Comparison of ENCODE assay signal across 1 fruit fly cellular context in the genomic region with DNA sequence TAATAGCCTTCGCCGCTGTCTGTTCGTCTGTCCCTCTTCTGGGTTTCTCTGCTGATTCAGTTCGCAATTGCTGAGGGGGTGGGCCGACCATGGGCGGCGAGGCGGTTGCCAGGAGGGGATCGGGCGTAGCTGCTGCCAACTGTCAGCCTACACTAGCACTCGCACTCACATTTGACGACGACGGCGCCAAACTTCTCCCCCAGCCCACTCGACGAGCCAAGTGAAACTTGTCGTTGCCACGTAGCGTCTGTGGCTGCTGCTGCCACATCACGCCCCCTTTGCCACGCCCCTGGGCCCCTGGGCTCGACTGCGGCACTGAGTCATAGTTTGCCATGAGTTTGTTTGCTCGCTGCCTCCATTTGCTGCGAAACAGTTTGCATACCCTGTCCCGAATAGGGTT.
TF ChIP-seq lines count a peak whose summit lies in the region.

No protein-coding gene starts in this region.

TF ChIP-seq in whole organism, embryonic, 481 proteins besides CTCF, POLR2A, EP300 and RAD21 (continued from another document and continues in another):
- TF ChIP-seq slou (GFP tag; optimal IDR thresholded peaks at IDR 0.05; lab: Kevin White, UChicago) (no peak), hth (optimal IDR thresholded peaks at IDR 0.05; lab: Kevin White, UChicago) (no peak), E2f2 (GFP tag; IDR thresholded peaks at IDR 0.05; lab: Robert Waterston, UW) (peak; percentile 42; the same call in 1 of the 2 replicates), CG10431 (GFP tag; optimal IDR thresholded peaks at IDR 0.05; lab: Kevin White, UChicago) (no peak), MTF-1 (GFP tag; optimal IDR thresholded peaks at IDR 0.05; lab: Kevin White, UChicago; ENCODE audit: borderline replicate concordance) (no peak), grn (GFP tag; optimal IDR thresholded peaks at IDR 0.05; lab: Kevin White, UChicago) (no peak), CG12769 (tag; optimal IDR thresholded peaks at IDR 0.05; lab: Kevin White, UChicago) (peak; percentile 90), CG3407 (GFP tag; optimal IDR thresholded peaks at IDR 0.05; lab: Kevin White, UChicago) (no peak), Dad (GFP tag; optimal IDR thresholded peaks at IDR 0.05; lab: Kevin White, UChicago) (no peak), HLHmδ (GFP tag; optimal IDR thresholded peaks at IDR 0.05; lab: Kevin White, UChicago) (no peak), dysf (GFP tag; IDR thresholded peaks at IDR 0.05; lab: Robert Waterston, UW) (peak; percentile 81), cwo (GFP tag; optimal IDR thresholded peaks at IDR 0.05; lab: Kevin White, UChicago) (peak; percentile 19), disco-r (GFP tag; optimal IDR thresholded peaks at IDR 0.05; lab: Kevin White, UChicago) (no peak), CG12155 (GFP tag; optimal IDR thresholded peaks at IDR 0.05; lab: Kevin White, UChicago) (peak; percentile 40), luna (GFP tag; optimal IDR thresholded peaks at IDR 0.05; lab: Kevin White, UChicago) (no peak), CG6654 (GFP tag; optimal IDR thresholded peaks at IDR 0.05; lab: Kevin White, UChicago) (no peak), klu (GFP tag; IDR thresholded peaks at IDR 0.05; lab: Robert Waterston, UW) (peak; percentile 40; the same call in 1 of the 2 replicates), lov (optimal IDR thresholded peaks at IDR 0.05; lab: Kevin White, UChicago) (no peak), lov (GFP tag; IDR thresholded peaks at IDR 0.05; lab: Robert Waterston, UW) (0 out of 3 replicates have a peak, but pooled peaks have one; percentile 26), CG6689 (GFP tag; IDR thresholded peaks at IDR 0.05; lab: Robert Waterston, UW) (peak; percentile 61; the same call in 1 of the 2 replicates), Dek (tag; optimal IDR thresholded peaks at IDR 0.05; lab: Kevin White, UChicago) (peak; percentile 26), E2f1 (GFP tag; IDR thresholded peaks at IDR 0.05; lab: Robert Waterston, UW) (peak; percentile 59), Usf (GFP tag; optimal IDR thresholded peaks at IDR 0.05; lab: Kevin White, UChicago) (no peak), vvl (GFP tag; IDR thresholded peaks at IDR 0.05; lab: Robert Waterston, UW) (peak; percentile 51; the same call in 1 of the 2 replicates), gcm2 (GFP tag; optimal IDR thresholded peaks at IDR 0.05; lab: Kevin White, UChicago) (no peak), cg (GFP tag; optimal IDR thresholded peaks at IDR 0.05; lab: Kevin White, UChicago) (no peak), CG7987 (GFP tag; optimal IDR thresholded peaks at IDR 0.05; lab: Kevin White, UChicago) (no peak), CG12659 (GFP tag; optimal IDR thresholded peaks at IDR 0.05; lab: Kevin White, UChicago) (peak; percentile 39), Sry-β (GFP tag; optimal IDR thresholded peaks at IDR 0.05; lab: Kevin White, UChicago) (no peak), CG14441 (GFP tag; IDR thresholded peaks at IDR 0.05; lab: Robert Waterston, UW) (peak; percentile 71), Hr3 (GFP tag; optimal IDR thresholded peaks at IDR 0.05; lab: Kevin White, UChicago) (peak; percentile 1), sd (tag; optimal IDR thresholded peaks at IDR 0.05; lab: Kevin White, UChicago) (no peak), lmd (GFP tag; IDR thresholded peaks at IDR 0.05; lab: Robert Waterston, UW) (peak; percentile 76), zfh1 (GFP tag; IDR thresholded peaks at IDR 0.05; lab: Robert Waterston, UW) (peak; percentile 51; the same call in 1 of the 3 replicates), Lim3 (GFP tag; IDR thresholded peaks at IDR 0.05; lab: Robert Waterston, UW) (no peak), nmo (GFP tag; optimal IDR thresholded peaks at IDR 0.05; lab: Kevin White, UChicago) (peak; percentile 19), Taf1 (GFP tag; IDR thresholded peaks at IDR 0.05; lab: Robert Waterston, UW) (peak; percentile 80), CG1603 (tag; optimal IDR thresholded peaks at IDR 0.05; lab: Kevin White, UChicago) (peak; percentile 54), lola (GFP tag; optimal IDR thresholded peaks at IDR 0.05; lab: Kevin White, UChicago) (no peak), knrl (GFP tag; IDR thresholded peaks at IDR 0.05; lab: Robert Waterston, UW; ENCODE audit: partially characterized antibody) (no peak), HLH54F (GFP tag; optimal IDR thresholded peaks at IDR 0.05; lab: Kevin White, UChicago) (peak; percentile 45), Hand (GFP tag; optimal IDR thresholded peaks at IDR 0.05; lab: Kevin White, UChicago) (peak; percentile 48), emc (GFP tag; optimal IDR thresholded peaks at IDR 0.05; lab: Kevin White, UChicago) (no peak), Neu2 (GFP tag; optimal IDR thresholded peaks at IDR 0.05; lab: Kevin White, UChicago; ENCODE audit: borderline replicate concordance) (no peak), kah (GFP tag; optimal IDR thresholded peaks at IDR 0.05; lab: Kevin White, UChicago) (no peak), CG10462 (GFP tag; optimal IDR thresholded peaks at IDR 0.05; lab: Kevin White, UChicago) (no peak), CG2678 (tag; optimal IDR thresholded peaks at IDR 0.05; lab: Kevin White, UChicago) (peak; percentile 47), CG11398 (GFP tag; optimal IDR thresholded peaks at IDR 0.05; lab: Kevin White, UChicago) (peak; percentile 23), wdn (GFP tag; IDR thresholded peaks at IDR 0.05; lab: Robert Waterston, UW) (peak; percentile 83), zen2 (GFP tag; IDR thresholded peaks at IDR 0.05; lab: Robert Waterston, UW; ENCODE audit: partially characterized antibody) (no peak), tin (GFP tag; optimal IDR thresholded peaks at IDR 0.05; lab: Kevin White, UChicago) (peak; percentile 21), Six4 (GFP tag; optimal IDR thresholded peaks at IDR 0.05; lab: Kevin White, UChicago) (no peak), Ssrp (tag; optimal IDR thresholded peaks at IDR 0.05; lab: Kevin White, UChicago) (no peak), Aef1 (GFP tag; IDR thresholded peaks at IDR 0.05; lab: Robert Waterston, UW) (0 out of 3 replicates have a peak, but pooled peaks have one; percentile 28), NC2α (GFP tag; optimal IDR thresholded peaks at IDR 0.05; lab: Kevin White, UChicago) (no peak), CrebB (tag; optimal IDR thresholded peaks at IDR 0.05; lab: Kevin White, UChicago) (no peak), CG11456 (GFP tag; IDR thresholded peaks at IDR 0.05; lab: Robert Waterston, UW) (peak; percentile 76; the same call in 2 of the 3 replicates), unc-4 (GFP tag; IDR thresholded peaks at IDR 0.05; lab: Robert Waterston, UW; ENCODE audit: partially characterized antibody) (no peak), Atf3 (GFP tag; optimal IDR thresholded peaks at IDR 0.05; lab: Kevin White, UChicago) (peak; percentile 8), Adf1 (GFP tag; IDR thresholded peaks at IDR 0.05; lab: Robert Waterston, UW) (peak; percentile 73), CG17802 (tag; optimal IDR thresholded peaks at IDR 0.05; lab: Kevin White, UChicago) (no peak), Ptx1 (GFP tag; IDR thresholded peaks at IDR 0.05; lab: Robert Waterston, UW) (peak; percentile 73), Ravus (GFP tag; IDR thresholded peaks at IDR 0.05; lab: Robert Waterston, UW) (no peak), CG15514 (GFP tag; optimal IDR thresholded peaks at IDR 0.05; lab: Kevin White, UChicago) (peak; percentile 57), CG12391 (tag; optimal IDR thresholded peaks at IDR 0.05; lab: Kevin White, UChicago) (peak; percentile 23), Bdp1 (GFP tag; optimal IDR thresholded peaks at IDR 0.05; lab: Kevin White, UChicago) (no peak), CG3847 (GFP tag; IDR thresholded peaks at IDR 0.05; lab: Robert Waterston, UW) (peak; percentile 62), ems (GFP tag; optimal IDR thresholded peaks at IDR 0.05; lab: Kevin White, UChicago) (peak; percentile 12), CG17612 (GFP tag; IDR thresholded peaks at IDR 0.05; lab: Robert Waterston, UW) (peak; percentile 38; the same call in 1 of the 2 replicates), shn (GFP tag; optimal IDR thresholded peaks at IDR 0.05; lab: Kevin White, UChicago) (peak; percentile 54), Opbp (GFP tag; IDR thresholded peaks at IDR 0.05; lab: Robert Waterston, UW; ENCODE audit: partially characterized antibody) (no peak), Fer3 (tag; optimal IDR thresholded peaks at IDR 0.05; lab: Kevin White, UChicago) (peak; percentile 37), CG7556 (GFP tag; optimal IDR thresholded peaks at IDR 0.05; lab: Kevin White, UChicago) (peak; percentile 50), slbo (GFP tag; IDR thresholded peaks at IDR 0.05; lab: Robert Waterston, UW) (peak; percentile 91), eyg (GFP tag; optimal IDR thresholded peaks at IDR 0.05; lab: Kevin White, UChicago) (no peak), CG12071 (GFP tag; optimal IDR thresholded peaks at IDR 0.05; lab: Kevin White, UChicago) (peak; percentile 49), CG13424 (tag; optimal IDR thresholded peaks at IDR 0.05; lab: Kevin White, UChicago) (peak; percentile 50), hb (GFP tag; IDR thresholded peaks at IDR 0.05; lab: Robert Waterston, UW; ENCODE audit: partially characterized antibody) (no peak), CG4282 (GFP tag; optimal IDR thresholded peaks at IDR 0.05; lab: Kevin White, UChicago) (no peak), Pdp1 (GFP tag; optimal IDR thresholded peaks at IDR 0.05; lab: Kevin White, UChicago) (peak in 1 of 2 experiments; percentile 24), CG9817 (tag; optimal IDR thresholded peaks at IDR 0.05; lab: Kevin White, UChicago) (peak; percentile 64), CG33213 (GFP tag; optimal IDR thresholded peaks at IDR 0.05; lab: Kevin White, UChicago) (no peak), Nf-YC (tag; optimal IDR thresholded peaks at IDR 0.05; lab: Kevin White, UChicago) (peak; percentile 27), btn (GFP tag; optimal IDR thresholded peaks at IDR 0.05; lab: Kevin White, UChicago) (no peak), wor (GFP tag; IDR thresholded peaks at IDR 0.05; lab: Robert Waterston, UW) (peak; percentile 29; the same call in 1 of the 2 replicates), Sox100B (GFP tag; optimal IDR thresholded peaks at IDR 0.05; lab: Kevin White, UChicago) (no peak), Atf6 (GFP tag; IDR thresholded peaks at IDR 0.05; lab: Robert Waterston, UW) (peak; percentile 81), nom (GFP tag; optimal IDR thresholded peaks at IDR 0.05; lab: Kevin White, UChicago) (peak; percentile 66), hkb (optimal IDR thresholded peaks at IDR 0.05; lab: Kevin White, UChicago) (no peak), hkb (GFP tag; IDR thresholded peaks at IDR 0.05; lab: Robert Waterston, UW) (0 out of 2 replicates have a peak, but pooled peaks have one; percentile 19), ttk (GFP tag; IDR thresholded peaks at IDR 0.05; lab: Robert Waterston, UW) (peak; percentile 7; the same call in 1 of the 2 replicates), toy (GFP tag; IDR thresholded peaks at IDR 0.05; lab: Robert Waterston, UW) (peak; percentile 42; the same call in 1 of the 2 replicates), Trl (optimal IDR thresholded peaks at IDR 0.05; lab: Kevin White, UChicago) (no peak), Trl (GFP tag; optimal IDR thresholded peaks at IDR 0.05; lab: Kevin White, UChicago) (peak; percentile 37), Rx (GFP tag; IDR thresholded peaks at IDR 0.05; lab: Robert Waterston, UW) (peak; percentile 45; the same call in 1 of the 2 replicates), Hr39 (optimal IDR thresholded peaks at IDR 0.05; lab: Kevin White, UChicago) (no peak), ap (GFP tag; IDR thresholded peaks at IDR 0.05; lab: Robert Waterston, UW) (0 out of 2 replicates have a peak, but pooled peaks have one; percentile 44), ken (GFP tag; IDR thresholded peaks at IDR 0.05; lab: Robert Waterston, UW) (peak; percentile 57; the same call in 1 of the 3 replicates), z (GFP tag; IDR thresholded peaks at IDR 0.05; lab: Robert Waterston, UW) (no peak), CG8944 (GFP tag; optimal IDR thresholded peaks at IDR 0.05; lab: Kevin White, UChicago) (peak; percentile 25), ro (GFP tag; IDR thresholded peaks at IDR 0.05; lab: Robert Waterston, UW) (0 out of 2 replicates have a peak, but pooled peaks have one; percentile 15), sens (GFP tag; lab: Kevin White, UChicago) (peak; percentile 83), bab2 (GFP tag; optimal IDR thresholded peaks at IDR 0.05; lab: Kevin White, UChicago) (no peak), CG18619 (GFP tag; optimal IDR thresholded peaks at IDR 0.05; lab: Kevin White, UChicago) (peak; percentile 35), TFAM (GFP tag; optimal IDR thresholded peaks at IDR 0.05; lab: Kevin White, UChicago) (no peak), CG6683 (GFP tag; optimal IDR thresholded peaks at IDR 0.05; lab: Kevin White, UChicago) (no peak), CG5953 (GFP tag; IDR thresholded peaks at IDR 0.05; lab: Robert Waterston, UW) (peak; percentile 41; the same call in 1 of the 2 replicates), CG8290 (GFP tag; optimal IDR thresholded peaks at IDR 0.05; lab: Kevin White, UChicago) (no peak), CG8290 (tag; optimal IDR thresholded peaks at IDR 0.05; lab: Kevin White, UChicago) (peak in 1 of 2 experiments; percentile 91), CG7963 (GFP tag; IDR thresholded peaks at IDR 0.05; lab: Robert Waterston, UW; ENCODE audit: partially characterized antibody) (no peak), Asciz (GFP tag; optimal IDR thresholded peaks at IDR 0.05; lab: Kevin White, UChicago) (no peak), CG31388 (GFP tag; optimal IDR thresholded peaks at IDR 0.05; lab: Kevin White, UChicago) (no peak), gsb (GFP tag; IDR thresholded peaks at IDR 0.05; lab: Robert Waterston, UW) (peak; percentile 58), sc (optimal IDR thresholded peaks at IDR 0.05; lab: Kevin White, UChicago) (no peak), sc (GFP tag; optimal IDR thresholded peaks at IDR 0.05; lab: Kevin White, UChicago) (no peak), HLH3B (GFP tag; IDR thresholded peaks at IDR 0.05; lab: Robert Waterston, UW) (peak; percentile 39; the same call in 1 of the 2 replicates), danr (GFP tag; IDR thresholded peaks at IDR 0.05; lab: Robert Waterston, UW) (peak; percentile 58), CG16815 (GFP tag; optimal IDR thresholded peaks at IDR 0.05; lab: Kevin White, UChicago) (peak; percentile 44), CG6175 (GFP tag; IDR thresholded peaks at IDR 0.05; lab: Robert Waterston, UW) (peak; percentile 82), CG11247 (GFP tag; IDR thresholded peaks at IDR 0.05; lab: Robert Waterston, UW) (peak; percentile 41), H2.0 (GFP tag; IDR thresholded peaks at IDR 0.05; lab: Robert Waterston, UW) (peak; percentile 32; the same call in 1 of the 2 replicates), CG9797 (GFP tag; optimal IDR thresholded peaks at IDR 0.05; lab: Kevin White, UChicago) (no peak), CG10321 (GFP tag; IDR thresholded peaks at IDR 0.05; lab: Robert Waterston, UW) (no peak), sim (GFP tag; IDR thresholded peaks at IDR 0.05; lab: Robert Waterston, UW) (no peak), crol (GFP tag; IDR thresholded peaks at IDR 0.05; lab: Robert Waterston, UW) (peak; percentile 44; the same call in 1 of the 2 replicates)
